Worm (Caenorhabditis elegans): ENCODE measurements around the gene F47C12.13.

- TF ChIP-seq mep-1 (tag; optimal IDR thresholded peaks at IDR 0.05) (no peak), unc-62 (GFP tag; optimal IDR thresholded peaks at IDR 0.05) (no peak), unc-39 (tag; optimal IDR thresholded peaks at IDR 0.05) (no peak), unc-120 (tag; optimal IDR thresholded peaks at IDR 0.05; ENCODE audit: poor library complexity, severe bottlenecking) (no peak), mls-2 (tag; optimal IDR thresholded peaks at IDR 0.05) (no peak), lsy-2 (tag; optimal IDR thresholded peaks at IDR 0.05) (no peak), elt-3 (tag; optimal IDR thresholded peaks at IDR 0.05) (no peak), nhr-237 (tag; optimal IDR thresholded peaks at IDR 0.05) (no peak), lin-13 (tag; optimal IDR thresholded peaks at IDR 0.05) (no peak), snpc-4 (tag; optimal IDR thresholded peaks at IDR 0.05) (no peak), tbx-8 (GFP tag; optimal IDR thresholded peaks at IDR 0.05) (no peak), ces-1 (GFP tag; optimal IDR thresholded peaks at IDR 0.05) (no peak)
These were observed 24.6 kb upstream of the F47C12.13 start for ce11 chrIV:4018692-4019387.

All from whole organism, mixed stage, embryonic.